Fruit fly (Drosophila melanogaster) whole organism: ENCODE measurements around the gene MTF-1.

Experiments used
- CG8478 ChIP-seq: fragments of >200 bp; optimal IDR thresholded peaks from 2 replicates; lab custom pipeline; 2018; ENCODE audit warnings: inconsistent platforms
- Dll ChIP-seq: fragments of >200 bp; optimal IDR thresholded peaks from 2 replicates; lab custom pipeline; 2017
- EcR ChIP-seq, 2 experiments: fragments of >200 bp; optimal IDR thresholded peaks; 2 replicates each; lab custom pipeline; 2017; ENCODE audit warnings: missing biosample characterization in 2 of 2, missing genetic modification characterization in 2 of 2, missing genetic modification reagents in 2 of 2
- pan ChIP-seq: fragments of >200 bp; optimal IDR thresholded peaks from 2 replicates; lab custom pipeline; 2017
- psq ChIP-seq: fragments of >200 bp; optimal IDR thresholded peaks from 2 replicates; lab custom pipeline; 2017
- usp ChIP-seq: fragments of >200 bp; optimal IDR thresholded peaks from 2 replicates; lab custom pipeline; 2017; ENCODE audit warnings: missing biosample characterization, missing genetic modification characterization, mixed read lengths

Gene MTF-1

DNA sequence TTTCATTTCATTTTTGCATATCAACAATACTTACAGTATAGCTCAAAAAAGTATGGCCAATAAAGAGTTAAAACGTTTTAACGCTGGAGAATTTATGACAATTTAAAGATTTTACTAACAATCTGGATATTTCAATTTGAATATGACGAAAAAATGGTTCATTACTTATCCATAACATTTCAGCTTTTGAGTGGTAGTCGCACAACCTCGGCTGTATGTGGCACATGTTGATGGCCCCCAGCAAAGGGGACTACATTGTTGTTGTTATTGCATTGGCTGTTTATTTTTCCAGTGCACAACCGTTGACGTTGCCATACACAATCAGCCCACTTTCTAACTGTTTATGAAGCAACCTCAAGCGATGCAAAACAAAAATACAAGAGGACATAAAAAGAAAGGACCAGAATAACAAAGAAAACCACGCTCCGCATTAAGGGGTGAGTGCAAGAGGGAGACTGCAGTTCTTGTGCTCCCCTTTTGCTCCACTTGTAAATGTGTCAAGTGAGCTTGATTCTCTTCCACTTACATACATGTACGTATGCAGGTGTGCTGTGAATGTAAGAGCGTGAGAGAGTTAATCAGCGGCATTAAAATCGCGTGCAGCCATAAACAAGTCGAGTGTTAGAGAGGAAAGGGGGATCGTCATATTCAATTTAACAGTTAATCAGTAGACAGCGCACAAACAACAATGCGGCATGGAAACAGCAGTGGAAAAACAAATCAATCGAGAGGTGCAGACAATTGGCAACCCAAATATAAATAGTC, 9.9 kb upstream of the MTF-1 start:
- TF ChIP-seq EcR (GFP tag; optimal IDR thresholded peaks at IDR 0.05; lab: Kevin White, UChicago) (no peak), Dll (lab: Kevin White, UChicago) (no peak), CG8478 (lab: Kevin White, UChicago) (no peak), usp (no peak), psq (lab: Kevin White, UChicago) (no peak), pan (lab: Kevin White, UChicago) (no peak)

DNA sequence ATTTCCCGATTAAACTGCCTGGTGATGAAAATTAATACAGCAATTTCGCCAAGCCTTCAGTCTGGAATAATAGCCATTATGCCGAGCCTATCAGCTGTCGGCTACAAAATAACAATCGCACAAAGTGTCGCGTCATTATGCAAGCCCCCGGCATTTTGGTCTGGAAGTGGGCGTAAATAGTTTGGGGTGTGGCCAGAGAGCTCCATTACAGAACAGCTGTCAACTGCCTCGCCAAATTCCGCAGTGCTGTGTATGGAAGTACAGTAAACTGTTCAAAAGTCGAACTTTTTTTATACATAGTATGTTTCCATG, 9.3 kb upstream of the MTF-1 start:
- TF ChIP-seq CG8478 (lab: Kevin White, UChicago) (no peak), usp (no peak), psq (lab: Kevin White, UChicago) (no peak), EcR (GFP tag; optimal IDR thresholded peaks at IDR 0.05; lab: Kevin White, UChicago) (no peak), Dll (lab: Kevin White, UChicago) (no peak), pan (lab: Kevin White, UChicago) (no peak)

DNA sequence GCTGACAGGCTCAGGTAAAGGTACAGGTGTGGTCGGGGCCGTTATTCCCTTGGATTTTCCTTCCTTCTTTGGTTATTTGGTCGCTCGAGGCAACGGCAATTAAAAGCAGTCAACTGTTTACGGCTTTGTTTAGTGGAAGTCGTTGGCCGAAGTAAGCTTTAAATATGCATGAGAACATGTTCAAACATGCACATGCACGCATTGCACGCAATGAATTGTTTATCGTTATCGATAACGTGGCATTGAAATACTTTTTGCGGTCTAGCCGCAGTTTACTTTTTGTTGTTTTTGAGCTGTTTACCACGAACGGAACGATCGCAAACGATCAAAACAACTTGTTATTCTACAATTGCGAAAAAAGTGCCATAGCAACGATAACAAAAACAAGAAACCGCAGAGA, 8.5 kb upstream of the MTF-1 start:
- TF ChIP-seq psq (lab: Kevin White, UChicago), result no peak
- no peak for TF ChIP-seq CG8478 (lab: Kevin White, UChicago)
- TF ChIP-seq pan (lab: Kevin White, UChicago), result no peak
- TF ChIP-seq Dll (lab: Kevin White, UChicago), result no peak

DNA sequence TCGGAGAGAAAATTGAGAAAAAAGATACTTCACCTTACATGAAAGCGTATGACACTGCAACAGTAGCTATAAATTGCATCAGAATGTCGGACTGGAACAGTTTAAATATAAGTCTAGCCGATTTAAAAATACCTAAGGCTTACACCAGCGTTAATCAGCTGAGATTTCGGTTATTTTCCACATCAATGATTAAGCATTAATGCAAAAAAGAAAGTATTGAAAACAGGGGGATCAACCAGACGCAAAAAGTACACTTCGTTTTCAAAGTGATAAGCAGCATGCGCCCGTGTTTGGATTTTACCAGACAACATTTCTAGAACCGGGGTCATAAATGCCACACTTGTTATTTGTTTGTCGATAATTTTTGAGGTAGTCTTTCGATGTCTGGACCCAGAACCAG, 8.0 kb upstream of the MTF-1 start:
- TF ChIP-seq pan (lab: Kevin White, UChicago) (no peak), usp (no peak), EcR (GFP tag; optimal IDR thresholded peaks at IDR 0.05; lab: Kevin White, UChicago) (no peak), CG8478 (lab: Kevin White, UChicago) (no peak), psq (lab: Kevin White, UChicago) (no peak), Dll (lab: Kevin White, UChicago) (no peak)

DNA sequence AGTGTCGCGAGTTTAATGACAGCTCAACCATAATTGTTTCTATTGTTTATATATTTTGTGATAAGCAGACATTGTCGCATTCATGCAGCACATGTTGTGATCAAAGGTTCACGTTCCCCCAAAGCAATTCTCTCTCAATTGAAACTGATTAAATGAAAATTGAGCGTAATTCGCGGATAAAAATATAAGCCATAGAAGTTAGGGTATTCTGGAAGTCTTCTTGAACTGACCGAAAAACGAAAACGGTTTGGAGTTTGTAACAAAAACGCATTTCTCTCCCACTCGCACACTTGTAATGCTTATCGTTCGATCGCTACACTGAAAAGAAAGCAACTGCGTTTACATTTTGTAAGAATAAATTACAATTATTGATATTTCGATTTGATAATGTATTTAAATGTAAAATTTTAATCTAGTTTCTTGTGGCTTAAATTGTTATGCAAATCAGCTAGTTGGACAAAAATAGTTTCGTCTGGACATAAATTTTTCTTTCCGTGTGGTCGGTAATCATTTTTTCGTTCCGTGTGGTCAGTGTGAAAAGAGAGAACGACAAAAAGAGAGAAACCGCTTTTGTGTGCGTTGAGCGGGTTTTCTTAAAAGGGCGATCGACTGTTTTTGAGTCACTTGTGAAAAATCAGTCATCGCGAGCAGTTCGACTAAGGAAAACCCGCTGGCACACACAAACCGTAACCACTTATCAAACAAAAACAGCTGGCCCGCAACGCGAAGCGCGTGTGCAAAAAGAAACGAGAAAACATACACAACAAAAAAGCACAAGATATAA, 7.3 kb upstream of the MTF-1 start, which contains the start of gene aay:
TSS of gene aay (plus strand) at position 618 of the 784 bp plus-strand sequence.
- no peak for TF ChIP-seq CG8478 (lab: Kevin White, UChicago)
- no peak for TF ChIP-seq EcR (GFP tag; optimal IDR thresholded peaks at IDR 0.05; lab: Kevin White, UChicago)
- TF ChIP-seq psq (lab: Kevin White, UChicago), result no peak
- no peak for TF ChIP-seq Dll (lab: Kevin White, UChicago)
- TF ChIP-seq pan (lab: Kevin White, UChicago), result no peak
- TF ChIP-seq usp, result no peak

DNA sequence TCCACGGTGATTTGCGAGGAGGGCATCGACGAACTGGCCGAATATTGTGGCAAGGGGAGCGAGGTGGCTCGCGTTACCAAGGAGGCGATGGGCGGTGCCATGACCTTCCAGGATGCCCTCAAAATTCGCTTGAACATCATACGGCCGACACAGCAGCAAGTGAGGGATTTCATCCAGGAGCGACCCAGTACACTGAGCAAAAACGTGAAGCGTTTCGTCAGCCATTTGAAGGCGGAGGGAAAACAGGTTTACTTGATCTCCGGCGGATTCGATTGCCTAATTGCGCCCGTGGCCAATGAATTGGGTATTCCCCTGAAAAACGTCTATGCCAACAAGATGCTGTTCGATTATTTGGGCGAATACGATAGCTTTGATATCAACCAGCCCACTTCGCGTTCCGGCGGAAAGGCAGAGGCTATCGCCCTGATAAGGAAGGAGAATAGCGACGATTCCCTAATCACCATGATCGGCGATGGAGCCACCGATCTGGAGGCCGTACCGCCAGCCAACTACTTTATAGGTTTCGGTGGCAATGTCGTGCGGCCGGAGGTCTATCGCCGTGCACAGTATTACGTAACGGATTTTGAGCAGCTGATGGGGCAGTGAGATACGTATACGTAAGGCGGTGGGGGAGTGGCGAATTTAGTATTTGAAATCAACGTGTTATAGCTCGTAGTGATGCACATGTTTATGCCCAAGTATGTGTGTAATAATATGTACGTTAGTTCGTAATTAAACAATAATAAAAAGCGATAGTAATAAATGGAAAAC, 6.2 kb upstream of the MTF-1 start:
- TF ChIP-seq CG8478 (lab: Kevin White, UChicago), result no peak
- TF ChIP-seq pan (lab: Kevin White, UChicago), result no peak

DNA sequence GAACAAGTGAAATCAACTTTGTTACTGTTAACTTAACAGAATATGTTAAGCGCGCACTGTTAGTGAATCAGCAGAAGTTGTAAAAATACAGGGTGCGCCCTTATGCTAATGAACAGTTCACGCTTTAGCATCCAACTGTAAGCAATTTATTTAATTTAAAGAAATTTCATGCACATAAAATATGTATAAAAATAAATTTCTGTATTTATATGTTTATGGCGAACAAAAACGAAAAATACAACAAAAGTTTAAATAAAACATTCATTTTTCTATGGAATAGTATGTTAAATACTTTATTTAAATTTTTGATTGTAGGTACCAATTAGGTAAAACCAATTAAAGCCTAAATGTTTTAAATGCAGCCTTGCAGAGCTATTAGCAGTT, 5.6 kb upstream of the MTF-1 start:
- no peak for TF ChIP-seq usp
- no peak for TF ChIP-seq CG8478 (lab: Kevin White, UChicago)

DNA sequence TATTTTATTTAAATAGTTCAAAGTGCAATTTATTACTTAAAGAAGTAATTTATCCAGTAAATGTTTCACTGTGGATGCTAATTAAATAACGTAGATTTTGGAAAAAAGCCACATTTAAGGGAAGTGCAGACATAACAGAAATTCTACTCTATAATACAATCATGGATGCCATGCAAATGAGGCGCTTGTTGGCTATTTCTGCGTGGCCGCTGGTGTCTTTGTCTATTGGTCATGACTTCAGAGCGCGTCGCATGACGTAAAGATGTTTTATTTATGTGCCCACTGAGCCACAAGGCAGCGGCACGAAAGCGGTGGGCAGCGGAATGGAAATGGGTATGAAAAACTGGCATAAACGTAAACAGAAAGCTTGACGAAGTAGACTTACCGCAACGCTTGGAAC, 4.3 kb upstream of the MTF-1 start:
- TF ChIP-seq pan (lab: Kevin White, UChicago), result no peak
- no peak for TF ChIP-seq psq (lab: Kevin White, UChicago)
- no peak for TF ChIP-seq Dll (lab: Kevin White, UChicago)
- no peak for TF ChIP-seq usp
- TF ChIP-seq CG8478 (lab: Kevin White, UChicago), result no peak
- no peak for TF ChIP-seq EcR (GFP tag; optimal IDR thresholded peaks at IDR 0.05; lab: Kevin White, UChicago)

DNA sequence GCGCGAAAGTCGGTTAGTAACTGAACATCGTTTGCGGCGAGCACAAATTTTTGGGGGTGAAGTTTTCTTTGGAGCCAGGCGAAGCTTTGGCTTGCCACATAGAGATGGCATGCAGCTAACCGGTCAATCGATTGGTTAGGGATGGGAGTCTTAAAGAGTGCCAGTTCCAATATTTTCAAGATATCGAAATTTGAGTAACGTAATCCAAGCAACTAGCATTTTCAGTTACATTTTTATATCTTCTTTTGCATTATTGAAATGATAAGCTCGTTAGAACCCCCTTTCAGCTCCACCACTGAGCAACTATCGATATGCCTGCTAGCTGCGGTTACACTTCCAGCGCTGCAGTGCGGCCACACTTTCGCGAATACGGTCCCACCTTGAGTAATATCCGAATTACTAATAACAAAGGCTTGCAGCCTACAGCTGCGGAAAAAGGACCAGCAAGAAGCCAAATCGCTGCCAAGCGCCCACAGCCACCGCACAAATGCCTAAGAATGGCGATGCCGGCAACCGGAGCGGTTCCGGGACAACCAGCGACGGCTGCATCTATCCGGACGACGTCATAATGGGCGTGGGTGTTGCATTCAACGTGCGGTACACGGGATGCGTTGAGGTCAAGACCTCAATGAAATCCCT, 3.3 kb upstream of the MTF-1 start, which contains the start of the genes Atat and Shc:
TSS of gene Atat (minus strand) at position 103 of the 639 bp plus-strand sequence.
TSS of gene Shc (plus strand) at position 355 of the 639 bp plus-strand sequence.
- no peak for TF ChIP-seq EcR (GFP tag; optimal IDR thresholded peaks at IDR 0.05; lab: Kevin White, UChicago)
- no peak for TF ChIP-seq pan (lab: Kevin White, UChicago)
- TF ChIP-seq psq (lab: Kevin White, UChicago), result no peak
- no peak for TF ChIP-seq CG8478 (lab: Kevin White, UChicago)
- no peak for TF ChIP-seq usp
- no peak for TF ChIP-seq Dll (lab: Kevin White, UChicago)

DNA sequence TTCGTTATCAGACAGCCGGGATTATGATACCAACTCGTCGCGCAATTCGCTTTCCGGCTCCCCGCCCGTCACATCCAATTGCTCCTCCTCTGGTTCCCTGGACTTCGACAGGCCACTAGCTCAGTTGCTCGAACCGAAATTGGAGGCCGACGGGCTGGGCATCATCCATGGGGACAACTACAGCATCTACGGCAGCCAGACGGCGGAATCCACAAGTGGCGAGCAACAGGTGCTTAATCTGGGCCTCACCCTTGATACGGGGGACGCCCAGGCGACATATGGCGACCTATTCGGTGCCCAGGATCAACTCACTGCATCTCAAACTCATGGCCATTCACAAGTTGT, 468 bp downstream of the MTF-1 start:
- TF ChIP-seq CG8478 (lab: Kevin White, UChicago) (no peak), psq (lab: Kevin White, UChicago) (no peak), usp (no peak)

DNA sequence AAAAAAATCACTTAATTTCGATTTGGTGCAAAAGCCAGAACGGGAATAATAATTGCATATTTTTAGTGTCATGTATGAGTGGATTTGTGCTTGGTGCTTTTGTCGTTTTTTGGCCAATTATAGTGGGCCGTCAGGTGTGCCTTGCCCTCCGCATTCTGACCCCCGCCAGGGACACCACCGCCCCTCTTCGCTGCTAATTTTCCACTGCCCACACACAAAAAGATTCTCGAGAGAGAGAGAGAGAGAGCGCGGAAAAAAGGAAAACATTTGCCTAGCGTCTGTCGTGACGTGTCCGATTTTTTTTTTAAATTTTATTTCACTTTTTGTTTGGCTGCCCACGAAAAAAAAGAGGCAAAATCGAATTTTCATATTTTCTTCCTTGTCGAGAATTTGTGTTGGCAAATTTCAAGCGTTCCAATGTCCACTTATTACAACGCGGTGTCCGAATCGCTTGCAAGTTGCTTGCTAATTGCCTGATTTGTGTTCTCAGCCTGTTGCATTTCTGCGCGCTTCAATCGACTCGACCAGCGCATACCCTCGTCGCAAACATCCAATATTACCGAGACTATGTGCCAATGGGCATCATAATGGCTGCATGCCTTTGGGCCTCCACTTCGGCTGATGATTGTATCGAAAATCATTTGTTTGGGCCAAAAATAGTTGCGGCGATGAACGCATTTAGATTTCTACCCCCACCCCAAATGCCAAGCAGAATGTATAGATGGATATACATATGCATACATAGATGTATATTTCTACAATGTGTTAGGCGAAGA, 1.9 kb downstream of the MTF-1 start:
- TF ChIP-seq pan (lab: Kevin White, UChicago) (peak; percentile 4), CG8478 (lab: Kevin White, UChicago) (no peak)
